Fruit fly (Drosophila melanogaster): Measurements from ENCODE around the gene CG31908.

The CG31908 gene

DNA sequence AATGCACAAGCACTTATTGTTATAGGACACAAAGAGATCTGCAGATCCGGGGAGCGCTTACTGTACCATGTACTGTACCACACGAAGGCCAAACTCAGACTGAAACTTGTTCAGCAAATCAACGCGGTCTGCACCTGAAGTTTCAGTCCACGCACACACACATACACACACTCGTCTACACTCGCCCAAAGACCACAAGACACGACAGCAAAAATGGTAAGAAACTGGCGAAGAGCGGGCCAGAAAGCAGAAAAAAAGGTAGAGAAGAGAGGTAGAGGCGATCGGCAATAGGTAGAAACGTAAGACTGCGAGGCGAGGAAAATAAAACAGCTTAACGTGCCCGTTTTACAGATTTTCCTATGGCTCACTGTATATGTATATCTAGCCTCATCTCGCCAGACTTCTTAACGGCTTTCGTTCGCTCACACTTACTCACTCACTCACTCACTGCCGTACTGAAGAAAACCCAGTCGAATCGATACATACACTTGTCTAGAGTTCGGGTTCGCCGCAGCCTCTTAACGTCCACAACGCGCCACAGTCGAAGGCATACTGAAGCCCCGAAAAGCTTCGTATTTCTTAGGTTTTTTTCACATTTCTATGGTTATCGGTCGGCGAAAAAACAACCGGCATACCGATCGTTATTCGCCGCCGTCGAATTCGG lies 17.2 kb downstream of the CG31908 start, which contains the start of gene uif:
Gene uif, minus strand, starts transcription at position 553 of the 664 bp plus-strand sequence.
- TF ChIP-seq CG13204 (GFP tag; optimal IDR thresholded peaks at IDR 0.05) = peak; percentile 26
- TF ChIP-seq CG4496 (GFP tag; IDR thresholded peaks at IDR 0.05) = 0 out of 3 replicates have a peak, but pooled peaks have one; percentile 21
- peak; percentile 33 for TF ChIP-seq EcR (GFP tag; optimal IDR thresholded peaks at IDR 0.05)
- TF ChIP-seq Ets98B (GFP tag; IDR thresholded peaks at IDR 0.05) = peak; percentile 53; the same call in 1 of the 2 replicates
- TF ChIP-seq CG14655 (GFP tag; optimal IDR thresholded peaks at IDR 0.05) = no peak
- no peak for TF ChIP-seq CG15710 (tag; optimal IDR thresholded peaks at IDR 0.05)
- peak; percentile 28; the same call in 1 of the 3 replicates for TF ChIP-seq fd96Ca (GFP tag; IDR thresholded peaks at IDR 0.05)
- TF ChIP-seq CG8159 (tag; optimal IDR thresholded peaks at IDR 0.05) = peak; percentile 8

DNA sequence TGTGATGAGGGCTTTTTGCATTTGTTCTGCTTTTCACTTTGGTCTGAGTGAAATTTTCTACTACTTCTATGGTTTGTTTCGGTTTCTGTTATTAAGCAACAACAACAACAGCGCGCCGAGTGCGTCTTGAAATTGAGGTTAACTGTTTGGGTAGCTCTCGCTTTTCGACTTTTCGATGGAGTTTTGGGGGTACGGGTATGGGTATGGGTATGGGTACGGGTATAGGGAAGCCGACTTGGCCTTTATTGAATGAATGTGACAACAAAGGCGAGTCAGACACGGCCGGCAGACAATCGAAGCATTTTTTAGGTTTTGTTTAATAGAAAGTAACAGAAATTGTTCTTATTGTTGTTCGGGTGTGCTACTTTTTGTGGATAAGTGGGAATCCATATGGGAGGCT lies 19.6 kb downstream of the CG31908 start:
- TF ChIP-seq EcR (GFP tag; optimal IDR thresholded peaks at IDR 0.05) (no peak), Pif1B (GFP tag; optimal IDR thresholded peaks at IDR 0.05) (no peak), CG8301 (tag; optimal IDR thresholded peaks at IDR 0.05) (no peak), fd96Ca (GFP tag; IDR thresholded peaks at IDR 0.05) (no peak)

DNA sequence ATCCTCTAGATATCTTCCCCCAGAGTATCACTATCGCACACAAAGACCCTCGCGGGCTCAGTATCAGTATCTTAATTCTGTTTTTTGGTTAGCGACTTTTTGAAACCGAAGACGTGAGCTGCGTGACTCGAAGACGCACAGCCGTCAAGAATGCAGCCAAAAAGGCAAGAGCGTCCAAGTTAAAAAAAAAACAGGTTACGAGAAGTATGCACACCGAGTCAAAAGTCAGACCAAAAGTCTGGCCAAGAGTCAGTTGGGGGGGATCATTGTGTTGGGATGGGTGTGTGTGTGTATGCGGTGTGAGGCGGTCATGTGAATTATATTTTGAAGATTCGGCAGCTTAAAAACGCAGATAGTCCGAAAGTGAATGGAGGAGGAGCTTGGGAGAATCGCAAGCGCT lies 21.7 kb downstream of the CG31908 start:
- TF ChIP-seq CG10348 (GFP tag; IDR thresholded peaks at IDR 0.05) = no peak
- peak; percentile 20 for TF ChIP-seq EcR (GFP tag; optimal IDR thresholded peaks at IDR 0.05)
- no peak for TF ChIP-seq CG32121 (GFP tag; IDR thresholded peaks at IDR 0.05)

DNA sequence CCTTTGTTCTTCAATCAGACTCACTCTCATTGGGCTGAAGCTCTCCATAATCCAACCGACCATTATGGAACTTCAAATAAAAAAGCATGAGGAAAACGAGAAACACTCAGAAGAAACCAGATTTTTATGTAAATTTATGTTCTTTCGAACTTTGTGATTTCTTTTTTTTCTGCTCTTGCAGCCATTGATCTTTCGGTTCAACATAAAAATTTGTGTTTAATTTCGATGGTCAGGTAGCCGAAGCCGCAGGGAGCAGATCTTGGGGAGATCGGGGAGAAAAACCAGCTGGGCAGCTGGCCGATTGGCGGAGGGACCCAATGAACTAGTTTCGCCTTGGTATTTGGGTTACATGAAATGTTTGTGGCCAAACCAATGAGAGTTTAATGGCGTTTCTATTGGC lies 22.9 kb downstream of the CG31908 start:
- TF ChIP-seq Ets98B (GFP tag; IDR thresholded peaks at IDR 0.05) (no peak), CG32121 (GFP tag; IDR thresholded peaks at IDR 0.05) (no peak), CG8301 (tag; optimal IDR thresholded peaks at IDR 0.05) (no peak), EcR (GFP tag; optimal IDR thresholded peaks at IDR 0.05) (peak; percentile 50), CG9948 (tag; optimal IDR thresholded peaks at IDR 0.05) (no peak)

DNA sequence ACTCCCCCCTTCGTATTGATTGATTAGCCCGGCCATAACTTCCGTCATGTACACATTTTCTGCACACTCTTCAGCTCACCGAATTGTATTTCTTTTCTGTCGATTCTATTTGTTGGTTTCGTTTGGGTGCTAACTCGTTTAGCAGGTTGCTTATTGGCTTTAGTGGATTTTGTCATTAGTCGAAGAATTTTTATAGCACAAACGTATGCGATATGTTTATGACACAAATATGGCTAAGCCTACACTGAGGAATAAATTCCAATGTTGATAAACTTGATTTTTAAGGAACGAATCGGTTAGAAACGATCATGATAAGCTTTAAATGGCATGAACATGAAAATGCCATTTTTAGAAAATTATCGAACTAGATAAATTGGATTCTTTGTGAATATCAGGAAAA lies 28.5 kb downstream of the CG31908 start:
- TF ChIP-seq D1 (tag; optimal IDR thresholded peaks at IDR 0.05) = no peak
- no peak for TF ChIP-seq CG8159 (tag; optimal IDR thresholded peaks at IDR 0.05)
- TF ChIP-seq CG34367 (tag; optimal IDR thresholded peaks at IDR 0.05) = no peak
- TF ChIP-seq CG32121 (GFP tag; IDR thresholded peaks at IDR 0.05) = no peak
- no peak for TF ChIP-seq fd96Ca (GFP tag; IDR thresholded peaks at IDR 0.05)
- no peak for TF ChIP-seq Pif1B (GFP tag; optimal IDR thresholded peaks at IDR 0.05)
- no peak for TF ChIP-seq CG17806 (tag; optimal IDR thresholded peaks at IDR 0.05)
- no peak for TF ChIP-seq CG15710 (tag; optimal IDR thresholded peaks at IDR 0.05)
- no peak for TF ChIP-seq rn (GFP tag; IDR thresholded peaks at IDR 0.05)
- no peak for TF ChIP-seq CG8301 (tag; optimal IDR thresholded peaks at IDR 0.05)
- no peak for TF ChIP-seq CG14655 (GFP tag; optimal IDR thresholded peaks at IDR 0.05)
- TF ChIP-seq CG13204 (GFP tag; optimal IDR thresholded peaks at IDR 0.05) = no peak
- TF ChIP-seq CG4496 (GFP tag; IDR thresholded peaks at IDR 0.05) = no peak
- TF ChIP-seq EcR (GFP tag; optimal IDR thresholded peaks at IDR 0.05) = no peak
- TF ChIP-seq CG12605 (GFP tag; IDR thresholded peaks at IDR 0.05) = no peak
- TF ChIP-seq Snoo (tag; optimal IDR thresholded peaks at IDR 0.05) = no peak

DNA sequence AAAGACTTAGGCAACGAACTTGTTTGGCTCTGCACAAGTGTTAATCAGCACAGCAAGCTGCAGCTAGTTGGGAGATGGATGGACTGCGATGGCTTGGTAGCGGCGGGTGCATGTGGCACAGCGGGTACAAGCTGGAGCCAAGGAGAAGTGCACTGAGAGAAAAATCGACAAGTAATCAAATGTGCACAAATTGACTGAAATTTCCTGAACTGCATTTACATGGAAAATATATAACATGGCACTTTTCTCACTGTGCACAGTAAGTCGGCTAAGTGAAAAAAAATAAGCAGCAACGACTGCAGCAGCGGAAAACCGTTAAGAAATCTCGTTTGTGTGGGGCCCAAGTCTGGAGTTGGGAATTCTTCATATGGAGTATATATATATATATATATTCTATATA lies 36.1 kb downstream of the CG31908 start:
- peak; percentile 23 for TF ChIP-seq gl (tag; optimal IDR thresholded peaks at IDR 0.05)
- TF ChIP-seq Pif1B (GFP tag; optimal IDR thresholded peaks at IDR 0.05) = peak; percentile 49
- TF ChIP-seq CG17806 (tag; optimal IDR thresholded peaks at IDR 0.05) = peak; percentile 56
- TF ChIP-seq rn (GFP tag; IDR thresholded peaks at IDR 0.05) = 0 out of 2 replicates have a peak, but pooled peaks have one; percentile 47
- peak; percentile 75 for TF ChIP-seq CG8301 (tag; optimal IDR thresholded peaks at IDR 0.05)
- TF ChIP-seq D1 (tag; optimal IDR thresholded peaks at IDR 0.05) = no peak
- peak; percentile 61 for TF ChIP-seq CG15710 (tag; optimal IDR thresholded peaks at IDR 0.05)
- peak; percentile 38 for TF ChIP-seq CG9948 (tag; optimal IDR thresholded peaks at IDR 0.05)
- TF ChIP-seq EcR (GFP tag; optimal IDR thresholded peaks at IDR 0.05) = peak; percentile 41
- TF ChIP-seq CG32121 (GFP tag; IDR thresholded peaks at IDR 0.05) = peak; percentile 83
- peak; percentile 58 for TF ChIP-seq Pif1A (GFP tag; optimal IDR thresholded peaks at IDR 0.05)
- TF ChIP-seq CG4496 (GFP tag; IDR thresholded peaks at IDR 0.05) = peak; percentile 87
- peak; percentile 33 for TF ChIP-seq Snoo (tag; optimal IDR thresholded peaks at IDR 0.05)
- TF ChIP-seq CG8159 (tag; optimal IDR thresholded peaks at IDR 0.05) = peak; percentile 67
- TF ChIP-seq CG12605 (GFP tag; IDR thresholded peaks at IDR 0.05) = peak; percentile 77
- peak; percentile 76 for TF ChIP-seq CG14655 (GFP tag; optimal IDR thresholded peaks at IDR 0.05)
- peak; percentile 65 for TF ChIP-seq CG34367 (tag; optimal IDR thresholded peaks at IDR 0.05)
- peak; percentile 88 for TF ChIP-seq Ets98B (GFP tag; IDR thresholded peaks at IDR 0.05)
- TF ChIP-seq CG10348 (GFP tag; IDR thresholded peaks at IDR 0.05) = 0 out of 2 replicates have a peak, but pooled peaks have one; percentile 35
- peak; percentile 87 for TF ChIP-seq fd96Ca (GFP tag; IDR thresholded peaks at IDR 0.05)
- no peak for TF ChIP-seq CG13204 (GFP tag; optimal IDR thresholded peaks at IDR 0.05)

All from whole organism, pupa.